Worm (Caenorhabditis elegans): ENCODE results near the gene Y43F8B.25.

ce11 chrV:19485261-19485660, 22.5 kb downstream of the Y43F8B.25 start, which contains the start of gene Y43F8B.28:
- TF ChIP-seq unc-130 (GFP tag; optimal IDR thresholded peaks at IDR 0.05) (no peak), aly-2 (tag; optimal IDR thresholded peaks at IDR 0.05) (no peak), lsy-2 (tag; optimal IDR thresholded peaks at IDR 0.05) (no peak), ceh-28 (tag; optimal IDR thresholded peaks at IDR 0.05) (no peak), fos-1 (tag; optimal IDR thresholded peaks at IDR 0.05) (no peak), ceh-82 (tag; optimal IDR thresholded peaks at IDR 0.05) (no peak), unc-62 (GFP tag; optimal IDR thresholded peaks at IDR 0.05 in 1 of 2) (no peak), unc-62 (tag; optimal IDR thresholded peaks at IDR 0.05) (no peak), nhr-237 (tag; optimal IDR thresholded peaks at IDR 0.05) (no peak)

Measured in whole organism, L4 larva.